Worm (Caenorhabditis elegans): ENCODE measurements around the gene Y55F3BR.10.

Y55F3BR.10 gene

DNA sequence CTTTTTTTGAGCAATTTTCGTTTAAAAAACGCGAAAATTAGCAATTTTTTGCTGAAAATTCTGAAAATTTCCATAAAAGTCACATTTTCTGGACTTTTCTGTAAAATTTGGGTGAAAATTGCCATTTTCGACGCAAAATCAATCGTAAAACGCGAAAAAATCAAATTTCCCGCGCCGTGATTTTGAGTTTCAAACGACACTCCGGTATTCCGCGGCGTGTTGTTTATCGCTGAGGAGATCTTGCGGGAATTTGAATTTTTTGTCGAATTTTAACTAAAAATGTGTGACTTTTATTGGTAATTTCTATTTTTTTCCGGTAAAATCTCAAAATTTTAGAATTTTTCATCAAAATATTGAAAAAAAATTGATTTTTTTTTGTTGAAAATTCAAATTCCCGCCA is 31.1 kb upstream of the Y55F3BR.10 start:
- TF ChIP-seq ztf-25 (GFP tag; IDR thresholded peaks at IDR 0.05) (no peak), egl-44 (GFP tag; IDR thresholded peaks at IDR 0.05) (no peak), mcd-1 (GFP tag; IDR thresholded peaks at IDR 0.05) (no peak), ztf-22 (GFP tag; optimal IDR thresholded peaks at IDR 0.05) (no peak), rpc-1 (optimal IDR thresholded peaks at IDR 0.05) (no peak), rpc-1 (tag; optimal IDR thresholded peaks at IDR 0.05) (no peak), ceh-79 (tag; optimal IDR thresholded peaks at IDR 0.05) (no peak), nhr-80 (tag; optimal IDR thresholded peaks at IDR 0.05) (no peak), bed-1 (GFP tag; IDR thresholded peaks at IDR 0.05) (no peak), egl-18 (GFP tag; IDR thresholded peaks at IDR 0.05) (no peak), nhr-90 (tag; optimal IDR thresholded peaks at IDR 0.05) (no peak), hmg-1.2 (GFP tag; IDR thresholded peaks at IDR 0.05) (no peak), F57A8.1 (GFP tag; optimal IDR thresholded peaks at IDR 0.05) (no peak), F49E8.2 (tag; optimal IDR thresholded peaks at IDR 0.05; ENCODE audit: insufficient read depth) (no peak)

DNA sequence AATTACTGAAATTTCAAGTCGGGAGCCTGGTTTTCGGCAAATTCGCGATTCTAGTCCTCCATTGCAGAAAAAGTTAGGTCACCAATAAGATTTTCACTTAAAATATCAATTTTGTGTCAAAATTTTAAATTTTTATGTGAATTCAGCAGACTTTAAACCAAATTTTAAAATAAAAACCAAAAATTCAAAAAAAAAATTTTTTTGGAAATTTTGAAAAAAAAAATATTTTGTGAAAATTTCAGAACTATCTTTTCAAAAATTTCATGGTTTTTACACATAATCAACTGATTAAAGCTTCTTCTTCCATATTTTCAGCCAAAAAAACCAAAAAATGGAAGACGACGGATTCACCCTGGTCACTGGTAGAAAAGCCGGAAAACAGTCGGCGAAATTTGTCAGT is 27.4 kb upstream of the Y55F3BR.10 start, which contains the start of gene Y55F3BL.4:
Gene Y55F3BL.4, plus strand, starts transcription at position 301 of the 400 bp plus-strand sequence.
- TF ChIP-seq rpc-1 (optimal IDR thresholded peaks at IDR 0.05) (no peak), rpc-1 (tag; optimal IDR thresholded peaks at IDR 0.05) (no peak), ceh-79 (tag; optimal IDR thresholded peaks at IDR 0.05) (no peak), B0336.3 (GFP tag; IDR thresholded peaks at IDR 0.05) (no peak), lin-54 (GFP tag; optimal IDR thresholded peaks at IDR 0.05) (no peak), sptf-2 (GFP tag; optimal IDR thresholded peaks at IDR 0.05) (no peak), hsf-1 (GFP tag; IDR thresholded peaks at IDR 0.05) (no peak), ccch-3 (GFP tag; optimal IDR thresholded peaks at IDR 0.05) (no peak), dox-1 (GFP tag; IDR thresholded peaks at IDR 0.05) (no peak), T07F8.4 (tag; optimal IDR thresholded peaks at IDR 0.05) (no peak), snpc-4 (GFP tag; optimal IDR thresholded peaks at IDR 0.05) (no peak), snpc-4 (tag; optimal IDR thresholded peaks at IDR 0.05) (no peak)

DNA sequence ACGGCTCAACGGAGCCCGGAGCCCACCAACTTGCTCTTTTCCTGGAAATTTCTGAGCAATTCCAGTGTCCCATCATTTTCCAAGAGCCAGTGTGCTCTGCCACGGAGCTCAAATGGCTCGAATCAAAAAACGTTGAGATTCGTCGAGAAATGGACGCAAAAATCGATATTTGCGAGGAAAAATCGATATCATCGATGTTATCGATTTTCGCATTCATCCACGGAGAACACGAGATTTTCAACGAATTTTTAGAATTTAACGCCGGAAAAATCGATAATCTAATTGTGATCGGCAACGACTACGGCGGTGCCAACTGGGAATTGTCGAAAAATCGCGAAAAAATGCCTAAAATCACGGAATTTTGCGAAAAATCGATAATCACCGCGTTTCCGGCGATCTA is 26.5 kb upstream of the Y55F3BR.10 start:
- TF ChIP-seq cebp-2 (GFP tag; IDR thresholded peaks at IDR 0.05) (no peak), F55B11.4 (tag; optimal IDR thresholded peaks at IDR 0.05; ENCODE audit: borderline replicate concordance, insufficient read depth) (no peak)

DNA sequence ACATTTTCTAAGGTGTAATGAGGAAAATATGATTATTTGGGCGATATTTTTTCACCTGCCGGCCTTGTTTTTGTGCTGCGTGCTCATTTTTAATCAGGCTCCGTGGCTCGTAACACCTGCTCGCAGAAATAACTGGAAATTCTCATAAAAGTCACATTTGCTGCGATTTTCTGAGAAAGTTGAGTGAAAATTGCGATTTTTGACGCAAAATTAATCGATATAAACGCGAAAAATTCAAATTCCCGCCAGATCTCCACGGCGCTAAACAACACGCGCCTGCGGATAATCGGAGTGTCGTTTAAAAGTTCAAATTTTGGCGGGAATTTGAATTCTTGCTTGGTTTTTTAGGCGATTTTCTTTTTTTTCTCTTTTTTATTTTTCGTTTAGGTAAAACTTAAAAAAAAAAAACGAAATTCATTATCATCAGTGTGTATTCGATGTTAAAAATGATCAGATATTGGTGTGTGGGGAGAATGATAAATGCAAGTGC is 25.2 kb upstream of the Y55F3BR.10 start, which contains the start of gene Y55F3BL.6:
Gene Y55F3BL.6, minus strand, starts transcription at position 51 of the 490 bp plus-strand sequence.
- 0 out of 2 replicates have a peak, but pooled peaks have one; percentile 50 for TF ChIP-seq madf-3 (GFP tag; IDR thresholded peaks at IDR 0.05)
- no peak for TF ChIP-seq lin-26 (GFP tag; IDR thresholded peaks at IDR 0.05)
- TF ChIP-seq attf-3 (GFP tag; conservative IDR thresholded peaks at IDR 0.05): peak; percentile 85
- TF ChIP-seq efl-1 (GFP tag; optimal IDR thresholded peaks at IDR 0.05): peak; percentile 28
- no peak for TF ChIP-seq him-1 (tag; optimal IDR thresholded peaks at IDR 0.05)
- peak; percentile 89 for TF ChIP-seq lin-54 (GFP tag; optimal IDR thresholded peaks at IDR 0.05)
- TF ChIP-seq F33H1.4 (GFP tag; IDR thresholded peaks at IDR 0.05): peak; percentile 23; the same call in 1 of the 2 replicates
- TF ChIP-seq ceh-58 (GFP tag; IDR thresholded peaks at IDR 0.05): no peak
- 0 out of 2 replicates have a peak, but pooled peaks have one; percentile 52 for TF ChIP-seq hsf-1 (GFP tag; IDR thresholded peaks at IDR 0.05)
- no peak for TF ChIP-seq lag-1 (GFP tag; IDR thresholded peaks at IDR 0.05)
- TF ChIP-seq sptf-2 (GFP tag; optimal IDR thresholded peaks at IDR 0.05): no peak
- TF ChIP-seq mcd-1 (GFP tag; IDR thresholded peaks at IDR 0.05): peak; percentile 31; the same call in 1 of the 2 replicates
- peak; percentile 5 for TF ChIP-seq tbp1 (GFP tag; optimal IDR thresholded peaks at IDR 0.05)
- TF ChIP-seq lsl-1 (GFP tag; optimal IDR thresholded peaks at IDR 0.05): peak; percentile 31
- no peak for TF ChIP-seq cebp-1 (GFP tag; IDR thresholded peaks at IDR 0.05)
- peak; percentile 18 for TF ChIP-seq cebp-1 (tag; optimal IDR thresholded peaks at IDR 0.05)
